Worm (Caenorhabditis elegans): Measurements from ENCODE around the gene inx-9.

ce11 chrIV:11714739-11715138, 38.6 kb downstream of the inx-9 start, which contains the start of gene magi-1:
- no peak for TF ChIP-seq fos-1 (tag; optimal IDR thresholded peaks at IDR 0.05)
- no peak for TF ChIP-seq nhr-11 (tag; optimal IDR thresholded peaks at IDR 0.05)
- TF ChIP-seq skn-1 (tag; optimal IDR thresholded peaks at IDR 0.05) = no peak
- no peak for TF ChIP-seq gmeb-1 (tag; optimal IDR thresholded peaks at IDR 0.05)
- no peak for TF ChIP-seq nhr-237 (tag; optimal IDR thresholded peaks at IDR 0.05)
- no peak for TF ChIP-seq snpc-4 (tag; optimal IDR thresholded peaks at IDR 0.05)
- TF ChIP-seq lin-11 (tag; optimal IDR thresholded peaks at IDR 0.05) = no peak
- TF ChIP-seq ztf-11 (tag; optimal IDR thresholded peaks at IDR 0.05) = no peak

Measured in whole organism, L2 larva.